Worm (Caenorhabditis elegans) whole organism, mixed stage, embryonic: ENCODE data around the gene golg-4.
A peak's percentile ranks its signal among the peaks of the same experiment; 100 is the strongest.

Experiments
- M03D4.4 ChIP-seq: sonication (generic microtip); optimal IDR thresholded peaks from 2 replicates; lab custom pipeline; 2017; ENCODE audit warnings: mild to moderate bottlenecking, missing genetic modification characterization, missing compliant biosample characterization
- bed-3 ChIP-seq: fragments of 200-800 bp; sonication (Bioruptor generic); optimal IDR thresholded peaks from 3 replicates; lab custom pipeline; 2018; ENCODE audit warnings: mild to moderate bottlenecking, missing genetic modification characterization, moderate library complexity, missing compliant biosample characterization
- blmp-1 ChIP-seq: fragments of 150-350 bp; optimal IDR thresholded peaks from 2 replicates; lab custom pipeline; 2014; ENCODE audit warnings: missing biosample characterization, missing genetic modification characterization
- ceh-39 ChIP-seq: fragments of 150-350 bp; optimal IDR thresholded peaks from 2 replicates; lab custom pipeline; 2014; ENCODE audit warnings: missing biosample characterization, missing genetic modification characterization
- ceh-43 ChIP-seq: fragments of 200-800 bp; sonication (Bioruptor generic); optimal IDR thresholded peaks from 2 replicates; lab custom pipeline; 2018; ENCODE audit warnings: mild to moderate bottlenecking, missing genetic modification characterization, moderate library complexity, missing compliant biosample characterization
- ces-1 ChIP-seq: fragments of 150-350 bp; optimal IDR thresholded peaks from 2 replicates; lab custom pipeline; 2014; ENCODE audit warnings: missing biosample characterization, missing genetic modification reagents, missing genetic modification characterization
- cnd-1 ChIP-seq: fragments of 200-800 bp; sonication (Bioruptor generic); optimal IDR thresholded peaks from 2 replicates; lab custom pipeline; 2018; ENCODE audit warnings: mild to moderate bottlenecking, missing genetic modification characterization, missing compliant biosample characterization
- drap-1 ChIP-seq: fragments of 200-800 bp; sonication (Bioruptor generic); optimal IDR thresholded peaks from 3 replicates; lab custom pipeline; 2018; ENCODE audit warnings: mild to moderate bottlenecking, missing genetic modification characterization, missing compliant biosample characterization
- elt-3 ChIP-seq: fragments of 150-350 bp; optimal IDR thresholded peaks from 2 replicates; lab custom pipeline; 2014; ENCODE audit warnings: missing biosample characterization, missing genetic modification characterization
- flh-1 ChIP-seq: fragments of 200-800 bp; sonication (Bioruptor generic); optimal IDR thresholded peaks from 2 replicates; lab custom pipeline; 2018; ENCODE audit warnings: mild to moderate bottlenecking, missing genetic modification characterization, moderate library complexity, missing compliant biosample characterization
- ham-2 ChIP-seq: fragments of 200-800 bp; sonication (Bioruptor generic); optimal IDR thresholded peaks from 2 replicates; lab custom pipeline; 2018; ENCODE audit warnings: mild to moderate bottlenecking, missing genetic modification characterization, missing compliant biosample characterization
- hlh-1 ChIP-seq: fragments of 150-350 bp; optimal IDR thresholded peaks from 2 replicates; lab custom pipeline; 2014; ENCODE audit warnings: missing biosample characterization, missing genetic modification reagents, missing genetic modification characterization
- lin-13 ChIP-seq: fragments of 150-350 bp; optimal IDR thresholded peaks from 2 replicates; lab custom pipeline; 2014; ENCODE audit warnings: missing biosample characterization, missing genetic modification characterization
- lin-32 ChIP-seq: fragments of 200-800 bp; sonication (Bioruptor generic); optimal IDR thresholded peaks from 2 replicates; lab custom pipeline; 2018; ENCODE audit warnings: mild to moderate bottlenecking, missing genetic modification characterization, missing compliant biosample characterization
- lsy-2 ChIP-seq: fragments of 150-350 bp; optimal IDR thresholded peaks from 2 replicates; lab custom pipeline; 2014; ENCODE audit warnings: missing biosample characterization, missing genetic modification characterization
- mab-5 ChIP-seq: fragments of 150-350 bp; optimal IDR thresholded peaks from 2 replicates; lab custom pipeline; 2014; ENCODE audit warnings: missing biosample characterization, missing genetic modification characterization
- mls-2 ChIP-seq: sonication (generic microtip); optimal IDR thresholded peaks from 2 replicates; lab custom pipeline; 2016; ENCODE audit warnings: mild to moderate bottlenecking, missing genetic modification characterization, moderate library complexity, missing compliant biosample characterization
- nhr-237 ChIP-seq: fragments of 150-350 bp; optimal IDR thresholded peaks from 2 replicates; lab custom pipeline; 2014; ENCODE audit warnings: missing biosample characterization, missing genetic modification characterization
- nhr-28 ChIP-seq: fragments of 150-350 bp; optimal IDR thresholded peaks from 2 replicates; lab custom pipeline; 2014; ENCODE audit warnings: missing biosample characterization, missing genetic modification characterization
- nhr-76 ChIP-seq: sonication (generic microtip); optimal IDR thresholded peaks from 2 replicates; lab custom pipeline; 2017; ENCODE audit warnings: missing biosample characterization, missing genetic modification characterization
- pha-4 ChIP-seq: fragments of 150-350 bp; optimal IDR thresholded peaks from 2 replicates; lab custom pipeline; 2018; ENCODE audit warnings: missing biosample characterization, missing genetic modification reagents, missing genetic modification characterization
- sem-2 ChIP-seq: fragments of 200-800 bp; sonication (Bioruptor generic); optimal IDR thresholded peaks from 2 replicates; lab custom pipeline; 2018; ENCODE audit warnings: mild to moderate bottlenecking, missing genetic modification characterization, missing compliant biosample characterization
- snpc-4 ChIP-seq: fragments of 150-350 bp; optimal IDR thresholded peaks from 2 replicates; lab custom pipeline; 2014; ENCODE audit warnings: missing biosample characterization, missing genetic modification characterization
- sptf-1 ChIP-seq: sonication (generic microtip); optimal IDR thresholded peaks from 2 replicates; lab custom pipeline; 2017; ENCODE audit warnings: mild to moderate bottlenecking, missing genetic modification characterization, moderate library complexity, missing compliant biosample characterization
- tbx-8 ChIP-seq: fragments of 200-800 bp; sonication (Bioruptor generic); optimal IDR thresholded peaks from 2 replicates; lab custom pipeline; 2018; ENCODE audit warnings: mild to moderate bottlenecking, missing genetic modification characterization, moderate library complexity, missing compliant biosample characterization
- unc-120 ChIP-seq: sonication (generic microtip); optimal IDR thresholded peaks from 2 replicates; lab custom pipeline; 2017; ENCODE audit warnings: missing genetic modification characterization, missing compliant biosample characterization; ENCODE audit not compliant: poor library complexity, severe bottlenecking
- unc-39 ChIP-seq: fragments of 150-350 bp; optimal IDR thresholded peaks from 2 replicates; lab custom pipeline; 2014; ENCODE audit warnings: missing biosample characterization, missing genetic modification characterization
- unc-62 ChIP-seq: fragments of 150-350 bp; optimal IDR thresholded peaks from 2 replicates; lab custom pipeline; 2014; ENCODE audit warnings: missing biosample characterization, missing genetic modification reagents, missing genetic modification characterization
- ztf-11 ChIP-seq: fragments of 150-350 bp; optimal IDR thresholded peaks from 2 replicates; lab custom pipeline; 2014; ENCODE audit warnings: missing biosample characterization, missing genetic modification characterization

The golg-4 gene

DNA sequence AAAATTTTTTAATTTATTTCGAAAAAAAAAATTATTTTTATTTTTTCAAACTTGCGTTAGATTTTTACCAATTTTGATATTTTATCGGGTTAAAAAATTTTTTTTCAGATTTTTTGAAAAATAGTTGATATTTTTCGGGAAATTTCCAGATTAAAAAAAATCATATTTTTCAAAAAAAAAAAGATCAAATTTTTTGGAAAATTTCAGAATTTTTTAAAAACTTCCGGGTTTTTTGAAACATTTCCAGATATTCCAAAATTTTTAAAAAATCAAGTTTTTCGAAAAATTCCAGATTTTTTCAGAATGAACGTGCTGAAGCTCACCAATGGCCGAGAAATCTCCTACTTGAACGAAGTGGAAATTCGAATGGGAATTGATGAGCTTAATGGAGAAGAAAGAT, 20.1 kb downstream of the golg-4 start, which contains the start of gene metl-18:
Gene metl-18, plus strand, starts transcription at position 301 of the 400 bp plus-strand sequence.
- no peak for TF ChIP-seq M03D4.4
- no peak for TF ChIP-seq mab-5 (tag; lab: Kevin White, UChicago)
- TF ChIP-seq cnd-1 (tag; lab: Kevin White, UChicago) = no peak
- no peak for TF ChIP-seq lsy-2 (tag; lab: Kevin White, UChicago)
- TF ChIP-seq nhr-76 (tag; lab: Kevin White, UChicago) = no peak
- TF ChIP-seq ces-1 (GFP tag; lab: Kevin White, UChicago) = no peak
- TF ChIP-seq lin-13 (tag; lab: Kevin White, UChicago) = no peak
- TF ChIP-seq blmp-1 = no peak
- no peak for TF ChIP-seq ceh-39
- no peak for TF ChIP-seq mls-2 (tag; lab: Kevin White, UChicago)
- TF ChIP-seq nhr-28 = no peak
- no peak for TF ChIP-seq sptf-1
- no peak for TF ChIP-seq flh-1 (GFP tag; lab: Kevin White, UChicago)
- TF ChIP-seq elt-3 (tag; lab: Kevin White, UChicago) = no peak
- no peak for TF ChIP-seq unc-39 (tag; lab: Kevin White, UChicago)
- TF ChIP-seq snpc-4 (tag; lab: Kevin White, UChicago) = no peak
- TF ChIP-seq ceh-43 = no peak
- TF ChIP-seq sem-2 (GFP tag; lab: Kevin White, UChicago) = no peak
- TF ChIP-seq unc-120 (tag; lab: Kevin White, UChicago) = no peak

DNA sequence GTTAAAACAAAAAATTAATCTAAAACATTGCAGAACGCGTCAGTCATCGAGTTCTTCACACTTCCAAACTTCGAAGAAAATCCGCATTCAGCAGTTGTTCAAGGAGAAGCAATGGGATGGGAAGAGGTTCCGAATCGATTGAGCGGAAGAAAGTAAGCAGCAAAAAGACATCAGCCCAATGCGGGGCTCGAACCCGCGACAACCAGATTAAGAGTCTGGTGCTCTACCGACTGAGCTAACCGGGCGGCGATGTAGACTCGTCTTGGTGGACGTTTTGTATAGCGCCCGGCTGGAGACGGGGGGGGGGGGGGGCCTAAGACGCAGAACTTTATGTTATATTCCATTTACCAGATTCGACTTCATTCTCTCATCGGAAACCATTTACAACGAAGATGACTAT, 21.4 kb downstream of the golg-4 start:
- TF ChIP-seq tbx-8 (peak; percentile 7), hlh-1 (tag; lab: Kevin White, UChicago) (no peak), elt-3 (tag; lab: Kevin White, UChicago) (no peak)

DNA sequence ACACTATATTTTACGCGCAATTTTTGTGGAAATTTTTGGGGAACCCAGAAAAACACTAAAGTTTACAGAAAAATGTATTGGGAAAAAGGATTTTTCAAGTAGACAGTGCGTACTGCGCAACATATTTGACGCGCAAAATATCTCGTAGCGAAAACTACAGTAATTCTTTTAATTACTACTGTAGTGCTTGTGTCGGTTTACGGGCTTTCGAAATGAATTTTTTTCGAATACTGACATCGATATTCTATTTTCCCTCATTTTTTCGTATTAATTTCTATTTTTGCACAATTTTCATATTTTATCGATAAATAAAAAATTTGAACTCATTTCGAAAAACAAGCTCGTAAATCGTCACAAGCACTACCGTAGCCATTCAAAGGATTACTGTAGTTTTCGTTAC, 23.2 kb downstream of the golg-4 start:
- TF ChIP-seq snpc-4 (tag; lab: Kevin White, UChicago) (no peak), lin-13 (tag; lab: Kevin White, UChicago) (no peak), lsy-2 (tag; lab: Kevin White, UChicago) (no peak), mls-2 (tag; lab: Kevin White, UChicago) (no peak), sptf-1 (no peak), elt-3 (tag; lab: Kevin White, UChicago) (no peak), lin-32 (GFP tag; lab: Kevin White, UChicago) (no peak), ceh-43 (no peak), ham-2 (GFP tag; lab: Kevin White, UChicago) (no peak)

DNA sequence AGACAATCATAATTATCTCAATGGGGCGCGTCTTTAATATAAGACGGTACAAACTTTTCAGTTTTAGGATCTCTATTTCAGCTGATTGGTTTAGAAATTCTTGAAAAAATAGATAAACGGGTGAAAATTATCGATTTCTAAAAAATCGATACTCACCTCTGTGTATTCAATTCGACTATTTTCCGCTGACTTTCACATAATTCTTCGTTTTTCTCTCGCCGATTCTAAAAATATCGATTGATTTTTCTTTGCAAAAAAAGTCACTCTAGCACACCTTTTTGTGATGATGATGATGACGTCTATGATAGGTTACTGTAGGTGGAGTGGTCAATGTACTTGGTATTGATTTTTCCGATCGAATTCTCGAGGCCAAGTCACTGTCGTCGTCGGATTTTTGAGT, 24.4 kb downstream of the golg-4 start:
- TF ChIP-seq pha-4 (tag; lab: Kevin White, UChicago) (no peak), mls-2 (tag; lab: Kevin White, UChicago) (no peak), flh-1 (GFP tag; lab: Kevin White, UChicago) (no peak), elt-3 (tag; lab: Kevin White, UChicago) (no peak), lsy-2 (tag; lab: Kevin White, UChicago) (no peak), nhr-76 (tag; lab: Kevin White, UChicago) (no peak), ztf-11 (tag; lab: Kevin White, UChicago) (no peak)

DNA sequence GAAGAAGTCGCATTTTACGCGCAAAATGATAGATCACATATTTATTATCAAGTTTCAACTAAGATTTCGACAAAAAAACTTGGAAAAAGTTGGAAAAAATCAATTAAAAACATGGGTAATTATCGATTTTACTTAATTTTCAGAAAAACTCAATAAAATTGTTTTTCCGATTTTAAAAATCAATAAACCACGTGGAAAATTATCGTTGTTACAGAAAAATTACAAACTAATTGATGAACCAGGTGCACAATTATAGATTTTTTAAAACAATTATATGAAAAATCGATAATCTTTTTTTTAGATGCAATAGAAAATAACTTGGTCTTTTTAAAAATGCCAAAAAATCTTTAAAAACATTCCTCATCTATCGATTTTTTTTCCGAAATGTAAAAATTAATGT, 25.3 kb downstream of the golg-4 start:
- TF ChIP-seq bed-3 = no peak
- no peak for TF ChIP-seq mab-5 (tag; lab: Kevin White, UChicago)
- TF ChIP-seq cnd-1 (tag; lab: Kevin White, UChicago) = no peak

DNA sequence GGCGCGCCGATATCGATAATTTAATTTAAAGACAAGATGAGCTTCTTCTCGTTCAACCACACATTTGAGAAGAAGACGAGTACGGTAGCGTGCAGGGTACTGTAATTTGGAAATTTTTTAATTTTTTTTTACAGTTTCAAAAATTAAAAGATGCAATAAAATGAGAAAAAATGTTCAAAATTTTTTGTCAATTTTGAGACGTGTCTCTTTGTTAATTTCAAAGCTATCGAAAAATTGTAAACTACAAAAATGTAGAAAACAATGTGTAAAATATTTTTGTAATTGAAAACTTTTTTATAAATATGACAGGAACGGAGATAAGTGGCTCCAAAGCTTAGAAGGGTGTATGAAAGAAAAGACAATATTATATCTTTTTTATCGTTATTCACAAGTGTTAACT, 26.0 kb downstream of the golg-4 start, which contains the start of gene K01A11.1:
Gene K01A11.1, minus strand, starts transcription at position 101 of the 400 bp plus-strand sequence.
- no peak for TF ChIP-seq nhr-28
- no peak for TF ChIP-seq nhr-237 (tag; lab: Kevin White, UChicago)
- no peak for TF ChIP-seq lin-13 (tag; lab: Kevin White, UChicago)
- no peak for TF ChIP-seq bed-3
- no peak for TF ChIP-seq lin-32 (GFP tag; lab: Kevin White, UChicago)
- TF ChIP-seq snpc-4 (tag; lab: Kevin White, UChicago) = no peak
- TF ChIP-seq drap-1 (GFP tag; lab: Kevin White, UChicago) = no peak
- no peak for TF ChIP-seq ces-1 (GFP tag; lab: Kevin White, UChicago)
- no peak for TF ChIP-seq unc-62 (GFP tag; lab: Kevin White, UChicago)
